Worm (Caenorhabditis elegans): Measurements from ENCODE around the gene T27A10.2.

T27A10.2 gene

ce11 chrX:3585625-3586024 lies at the start of gene T27A10.2:
Gene T27A10.2, plus strand, starts transcription at chrX:3585957.
- TF ChIP-seq flt-1 (GFP tag; IDR thresholded peaks at IDR 0.05) = no peak
- no peak for TF ChIP-seq F13C5.2 (tag; optimal IDR thresholded peaks at IDR 0.05)
- no peak for TF ChIP-seq hmg-4 (GFP tag; optimal IDR thresholded peaks at IDR 0.05)
- TF ChIP-seq aly-1 (tag; optimal IDR thresholded peaks at IDR 0.05) = no peak
- no peak for TF ChIP-seq tra-4 (tag; optimal IDR thresholded peaks at IDR 0.05)
- TF ChIP-seq ceh-36 (tag; optimal IDR thresholded peaks at IDR 0.05) = no peak
- TF ChIP-seq pes-1 (GFP tag; IDR thresholded peaks at IDR 0.05) = no peak
- no peak for TF ChIP-seq ama-1 (optimal IDR thresholded peaks at IDR 0.05)
- TF ChIP-seq hmbx-1 (tag; optimal IDR thresholded peaks at IDR 0.05) = no peak
- no peak for TF ChIP-seq tbx-11 (GFP tag; IDR thresholded peaks at IDR 0.05)
- no peak for TF ChIP-seq scrt-1 (GFP tag; IDR thresholded peaks at IDR 0.05)
- TF ChIP-seq tbx-37 (GFP tag; conservative IDR thresholded peaks at IDR 0.05) = no peak
- TF ChIP-seq ceh-13 (GFP tag; optimal IDR thresholded peaks at IDR 0.05) = no peak
- TF ChIP-seq hnd-1 (tag; optimal IDR thresholded peaks at IDR 0.05) = no peak

- TF ChIP-seq pes-1 (GFP tag; IDR thresholded peaks at IDR 0.05) (no peak), hmg-4 (GFP tag; optimal IDR thresholded peaks at IDR 0.05) (no peak), ceh-13 (GFP tag; optimal IDR thresholded peaks at IDR 0.05) (no peak), aly-1 (tag; optimal IDR thresholded peaks at IDR 0.05) (no peak), ets-7 (tag; optimal IDR thresholded peaks at IDR 0.05) (no peak), ama-1 (optimal IDR thresholded peaks at IDR 0.05) (no peak), scrt-1 (GFP tag; IDR thresholded peaks at IDR 0.05) (no peak), tbx-11 (GFP tag; IDR thresholded peaks at IDR 0.05) (no peak), hnd-1 (tag; optimal IDR thresholded peaks at IDR 0.05) (no peak)
These were observed 49.2 kb upstream of the T27A10.2 start for ce11 chrX:3536302-3537251.

- no peak for TF ChIP-seq tbx-37 (GFP tag; conservative IDR thresholded peaks at IDR 0.05)
- no peak for TF ChIP-seq tbx-11 (GFP tag; IDR thresholded peaks at IDR 0.05)
- no peak for TF ChIP-seq ama-1 (optimal IDR thresholded peaks at IDR 0.05)
- TF ChIP-seq hnd-1 (tag; optimal IDR thresholded peaks at IDR 0.05) = no peak
- no peak for TF ChIP-seq F13C5.2 (tag; optimal IDR thresholded peaks at IDR 0.05)
- no peak for TF ChIP-seq scrt-1 (GFP tag; IDR thresholded peaks at IDR 0.05)
- TF ChIP-seq tra-4 (tag; optimal IDR thresholded peaks at IDR 0.05) = no peak
- no peak for TF ChIP-seq sea-1 (GFP tag; conservative IDR thresholded peaks at IDR 0.05)
- TF ChIP-seq aly-1 (tag; optimal IDR thresholded peaks at IDR 0.05) = no peak
- no peak for TF ChIP-seq ets-7 (tag; optimal IDR thresholded peaks at IDR 0.05)
- TF ChIP-seq flt-1 (GFP tag; IDR thresholded peaks at IDR 0.05) = no peak
- TF ChIP-seq hmg-4 (GFP tag; optimal IDR thresholded peaks at IDR 0.05) = no peak
- TF ChIP-seq ceh-13 (GFP tag; optimal IDR thresholded peaks at IDR 0.05) = no peak
- TF ChIP-seq B0310.2 (tag; optimal IDR thresholded peaks at IDR 0.05) = no peak
- no peak for TF ChIP-seq hmbx-1 (tag; optimal IDR thresholded peaks at IDR 0.05)
- no peak for TF ChIP-seq ceh-36 (tag; optimal IDR thresholded peaks at IDR 0.05)
- no peak for TF ChIP-seq pes-1 (GFP tag; IDR thresholded peaks at IDR 0.05)
These were observed 48.4 kb upstream of the T27A10.2 start, which contains the start of gene gyg-1 for ce11 chrX:3537335-3537734. Gene gyg-1, plus strand, starts transcription at chrX:3537635.

ce11 chrX:3538067-3538466 lies 47.7 kb upstream of the T27A10.2 start:
- TF ChIP-seq ama-1 (optimal IDR thresholded peaks at IDR 0.05) (no peak), tra-4 (tag; optimal IDR thresholded peaks at IDR 0.05) (no peak), F13C5.2 (tag; optimal IDR thresholded peaks at IDR 0.05) (no peak), B0310.2 (tag; optimal IDR thresholded peaks at IDR 0.05) (no peak), tbx-37 (GFP tag; conservative IDR thresholded peaks at IDR 0.05) (no peak)

- TF ChIP-seq B0310.2 (tag; optimal IDR thresholded peaks at IDR 0.05) (no peak), hmbx-1 (tag; optimal IDR thresholded peaks at IDR 0.05) (no peak), hmg-4 (GFP tag; optimal IDR thresholded peaks at IDR 0.05) (no peak), aly-1 (tag; optimal IDR thresholded peaks at IDR 0.05) (no peak), ets-7 (tag; optimal IDR thresholded peaks at IDR 0.05) (no peak), tbx-11 (GFP tag; IDR thresholded peaks at IDR 0.05) (no peak), F13C5.2 (tag; optimal IDR thresholded peaks at IDR 0.05) (no peak), ceh-36 (tag; optimal IDR thresholded peaks at IDR 0.05) (no peak), hnd-1 (tag; optimal IDR thresholded peaks at IDR 0.05) (no peak), scrt-1 (GFP tag; IDR thresholded peaks at IDR 0.05) (no peak), tbx-37 (GFP tag; conservative IDR thresholded peaks at IDR 0.05) (no peak), flt-1 (GFP tag; IDR thresholded peaks at IDR 0.05) (no peak)
These were observed 44.9 kb upstream of the T27A10.2 start for ce11 chrX:3540861-3541260.

- no peak for TF ChIP-seq hmg-4 (GFP tag; optimal IDR thresholded peaks at IDR 0.05)
- no peak for TF ChIP-seq scrt-1 (GFP tag; IDR thresholded peaks at IDR 0.05)
- no peak for TF ChIP-seq pes-1 (GFP tag; IDR thresholded peaks at IDR 0.05)
- no peak for TF ChIP-seq ets-7 (tag; optimal IDR thresholded peaks at IDR 0.05)
- TF ChIP-seq aly-1 (tag; optimal IDR thresholded peaks at IDR 0.05) = no peak
- TF ChIP-seq hmbx-1 (tag; optimal IDR thresholded peaks at IDR 0.05) = no peak
- no peak for TF ChIP-seq tbx-11 (GFP tag; IDR thresholded peaks at IDR 0.05)
- no peak for TF ChIP-seq ceh-13 (GFP tag; optimal IDR thresholded peaks at IDR 0.05)
- TF ChIP-seq hnd-1 (tag; optimal IDR thresholded peaks at IDR 0.05) = no peak
- TF ChIP-seq ama-1 (optimal IDR thresholded peaks at IDR 0.05) = no peak
- TF ChIP-seq tbx-37 (GFP tag; conservative IDR thresholded peaks at IDR 0.05) = no peak
- no peak for TF ChIP-seq tra-4 (tag; optimal IDR thresholded peaks at IDR 0.05)
- TF ChIP-seq B0310.2 (tag; optimal IDR thresholded peaks at IDR 0.05) = no peak
- TF ChIP-seq sea-1 (GFP tag; conservative IDR thresholded peaks at IDR 0.05) = no peak
- TF ChIP-seq flt-1 (GFP tag; IDR thresholded peaks at IDR 0.05) = no peak
- no peak for TF ChIP-seq ceh-36 (tag; optimal IDR thresholded peaks at IDR 0.05)
- TF ChIP-seq F13C5.2 (tag; optimal IDR thresholded peaks at IDR 0.05) = no peak
These were observed 43.5 kb upstream of the T27A10.2 start, which contains the start of gene rgs-7 for ce11 chrX:3542242-3542641. Gene rgs-7, plus strand, starts transcription at chrX:3542542.

ce11 chrX:3547097-3547496 lies 38.7 kb upstream of the T27A10.2 start:
- no peak for TF ChIP-seq ceh-36 (tag; optimal IDR thresholded peaks at IDR 0.05)
- TF ChIP-seq B0310.2 (tag; optimal IDR thresholded peaks at IDR 0.05) = no peak
- no peak for TF ChIP-seq aly-1 (tag; optimal IDR thresholded peaks at IDR 0.05)
- TF ChIP-seq flt-1 (GFP tag; IDR thresholded peaks at IDR 0.05) = no peak
- TF ChIP-seq tbx-37 (GFP tag; conservative IDR thresholded peaks at IDR 0.05) = no peak
- no peak for TF ChIP-seq pes-1 (GFP tag; IDR thresholded peaks at IDR 0.05)
- TF ChIP-seq scrt-1 (GFP tag; IDR thresholded peaks at IDR 0.05) = no peak
- TF ChIP-seq F13C5.2 (tag; optimal IDR thresholded peaks at IDR 0.05) = no peak
- no peak for TF ChIP-seq tbx-11 (GFP tag; IDR thresholded peaks at IDR 0.05)
- no peak for TF ChIP-seq ceh-13 (GFP tag; optimal IDR thresholded peaks at IDR 0.05)
- TF ChIP-seq hmg-4 (GFP tag; optimal IDR thresholded peaks at IDR 0.05) = no peak
- no peak for TF ChIP-seq hnd-1 (tag; optimal IDR thresholded peaks at IDR 0.05)
- TF ChIP-seq ets-7 (tag; optimal IDR thresholded peaks at IDR 0.05) = no peak
- no peak for TF ChIP-seq sea-1 (GFP tag; conservative IDR thresholded peaks at IDR 0.05)
- TF ChIP-seq tra-4 (tag; optimal IDR thresholded peaks at IDR 0.05) = no peak
- no peak for TF ChIP-seq hmbx-1 (tag; optimal IDR thresholded peaks at IDR 0.05)
- TF ChIP-seq ama-1 (optimal IDR thresholded peaks at IDR 0.05) = no peak

Measured in whole organism, early embryonic.